Worm (Caenorhabditis elegans): Measurements from ENCODE around the gene gadr-2.
A peak's percentile ranks its signal among the peaks of the same experiment; 100 is the strongest.

- TF ChIP-seq pha-4 (tag; optimal IDR thresholded peaks at IDR 0.05) (no peak), lin-40 (tag; optimal IDR thresholded peaks at IDR 0.05) (peak; percentile 44), pbrm-1 (GFP tag; IDR thresholded peaks at IDR 0.05) (no peak), egrh-3 (GFP tag; IDR thresholded peaks at IDR 0.05) (no peak), unc-62 (GFP tag; optimal IDR thresholded peaks at IDR 0.05) (no peak), egl-18 (GFP tag; IDR thresholded peaks at IDR 0.05) (no peak), zfh-2 (GFP tag; conservative IDR thresholded peaks at IDR 0.05) (no peak), Y53G8AR.9 (GFP tag; conservative IDR thresholded peaks at IDR 0.05) (no peak), Y67H2A.10 (GFP tag; conservative IDR thresholded peaks at IDR 0.05) (no peak)
Measured at ce11 chrIV:9534342-9534741, 49.4 kb upstream of the gadr-2 start.

Measured in whole organism, young adult.